Worm (Caenorhabditis elegans) whole organism, mixed stage, embryonic: ENCODE data around the gene C16C10.8.

Experiments
- M03D4.4 ChIP-seq: sonication (generic microtip); optimal IDR thresholded peaks from 2 replicates; lab custom pipeline; 2017; ENCODE audit warnings: mild to moderate bottlenecking, missing genetic modification characterization, missing compliant biosample characterization
- bed-3 ChIP-seq: fragments of 200-800 bp; sonication (Bioruptor generic); optimal IDR thresholded peaks from 3 replicates; lab custom pipeline; 2018; ENCODE audit warnings: mild to moderate bottlenecking, missing genetic modification characterization, moderate library complexity, missing compliant biosample characterization
- ceh-39 ChIP-seq: fragments of 150-350 bp; optimal IDR thresholded peaks from 2 replicates; lab custom pipeline; 2014; ENCODE audit warnings: missing biosample characterization, missing genetic modification characterization
- ceh-43 ChIP-seq: fragments of 200-800 bp; sonication (Bioruptor generic); optimal IDR thresholded peaks from 2 replicates; lab custom pipeline; 2018; ENCODE audit warnings: mild to moderate bottlenecking, missing genetic modification characterization, moderate library complexity, missing compliant biosample characterization
- ces-1 ChIP-seq: fragments of 150-350 bp; optimal IDR thresholded peaks from 2 replicates; lab custom pipeline; 2014; ENCODE audit warnings: missing biosample characterization, missing genetic modification reagents, missing genetic modification characterization
- cnd-1 ChIP-seq: fragments of 200-800 bp; sonication (Bioruptor generic); optimal IDR thresholded peaks from 2 replicates; lab custom pipeline; 2018; ENCODE audit warnings: mild to moderate bottlenecking, missing genetic modification characterization, missing compliant biosample characterization
- drap-1 ChIP-seq: fragments of 200-800 bp; sonication (Bioruptor generic); optimal IDR thresholded peaks from 3 replicates; lab custom pipeline; 2018; ENCODE audit warnings: mild to moderate bottlenecking, missing genetic modification characterization, missing compliant biosample characterization
- elt-1 ChIP-seq: sonication (generic microtip); optimal IDR thresholded peaks from 2 replicates; lab custom pipeline; 2017; ENCODE audit warnings: missing genetic modification characterization, mild to moderate bottlenecking, missing compliant biosample characterization, antibody characterized with exemption, moderate library complexity, borderline replicate concordance; ENCODE audit not compliant: insufficient read depth
- elt-3 ChIP-seq: fragments of 150-350 bp; optimal IDR thresholded peaks from 2 replicates; lab custom pipeline; 2014; ENCODE audit warnings: missing biosample characterization, missing genetic modification characterization
- flh-1 ChIP-seq: fragments of 200-800 bp; sonication (Bioruptor generic); optimal IDR thresholded peaks from 2 replicates; lab custom pipeline; 2018; ENCODE audit warnings: mild to moderate bottlenecking, missing genetic modification characterization, moderate library complexity, missing compliant biosample characterization
- ham-2 ChIP-seq: fragments of 200-800 bp; sonication (Bioruptor generic); optimal IDR thresholded peaks from 2 replicates; lab custom pipeline; 2018; ENCODE audit warnings: mild to moderate bottlenecking, missing genetic modification characterization, missing compliant biosample characterization
- hlh-1 ChIP-seq: fragments of 150-350 bp; optimal IDR thresholded peaks from 2 replicates; lab custom pipeline; 2014; ENCODE audit warnings: missing biosample characterization, missing genetic modification reagents, missing genetic modification characterization
- lin-32 ChIP-seq: fragments of 200-800 bp; sonication (Bioruptor generic); optimal IDR thresholded peaks from 2 replicates; lab custom pipeline; 2018; ENCODE audit warnings: mild to moderate bottlenecking, missing genetic modification characterization, missing compliant biosample characterization
- lsy-2 ChIP-seq: fragments of 150-350 bp; optimal IDR thresholded peaks from 2 replicates; lab custom pipeline; 2014; ENCODE audit warnings: missing biosample characterization, missing genetic modification characterization
- mab-5 ChIP-seq: fragments of 150-350 bp; optimal IDR thresholded peaks from 2 replicates; lab custom pipeline; 2014; ENCODE audit warnings: missing biosample characterization, missing genetic modification characterization
- mep-1 ChIP-seq: fragments of 150-350 bp; optimal IDR thresholded peaks from 2 replicates; lab custom pipeline; 2017; ENCODE audit warnings: missing biosample characterization, missing genetic modification reagents, missing genetic modification characterization, inconsistent platforms
- mls-2 ChIP-seq: sonication (generic microtip); optimal IDR thresholded peaks from 2 replicates; lab custom pipeline; 2016; ENCODE audit warnings: mild to moderate bottlenecking, missing genetic modification characterization, moderate library complexity, missing compliant biosample characterization
- nhr-12 ChIP-seq: fragments of 150-350 bp; optimal IDR thresholded peaks from 2 replicates; lab custom pipeline; 2014; ENCODE audit warnings: missing biosample characterization, missing genetic modification characterization
- nhr-2 ChIP-seq: fragments of 150-350 bp; optimal IDR thresholded peaks from 2 replicates; lab custom pipeline; 2014; ENCODE audit warnings: missing biosample characterization, missing genetic modification characterization
- nhr-237 ChIP-seq: fragments of 150-350 bp; optimal IDR thresholded peaks from 2 replicates; lab custom pipeline; 2014; ENCODE audit warnings: missing biosample characterization, missing genetic modification characterization
- nhr-28 ChIP-seq: fragments of 150-350 bp; optimal IDR thresholded peaks from 2 replicates; lab custom pipeline; 2014; ENCODE audit warnings: missing biosample characterization, missing genetic modification characterization
- nhr-76 ChIP-seq: sonication (generic microtip); optimal IDR thresholded peaks from 2 replicates; lab custom pipeline; 2017; ENCODE audit warnings: missing biosample characterization, missing genetic modification characterization
- pha-4 ChIP-seq: fragments of 150-350 bp; optimal IDR thresholded peaks from 2 replicates; lab custom pipeline; 2018; ENCODE audit warnings: missing biosample characterization, missing genetic modification reagents, missing genetic modification characterization
- sem-2 ChIP-seq: fragments of 200-800 bp; sonication (Bioruptor generic); optimal IDR thresholded peaks from 2 replicates; lab custom pipeline; 2018; ENCODE audit warnings: mild to moderate bottlenecking, missing genetic modification characterization, missing compliant biosample characterization
- snpc-4 ChIP-seq: fragments of 150-350 bp; optimal IDR thresholded peaks from 2 replicates; lab custom pipeline; 2014; ENCODE audit warnings: missing biosample characterization, missing genetic modification characterization
- sptf-1 ChIP-seq: sonication (generic microtip); optimal IDR thresholded peaks from 2 replicates; lab custom pipeline; 2017; ENCODE audit warnings: mild to moderate bottlenecking, missing genetic modification characterization, moderate library complexity, missing compliant biosample characterization
- tbx-8 ChIP-seq: fragments of 200-800 bp; sonication (Bioruptor generic); optimal IDR thresholded peaks from 2 replicates; lab custom pipeline; 2018; ENCODE audit warnings: mild to moderate bottlenecking, missing genetic modification characterization, moderate library complexity, missing compliant biosample characterization
- unc-120 ChIP-seq: sonication (generic microtip); optimal IDR thresholded peaks from 2 replicates; lab custom pipeline; 2017; ENCODE audit warnings: missing genetic modification characterization, missing compliant biosample characterization; ENCODE audit not compliant: poor library complexity, severe bottlenecking
- unc-39 ChIP-seq: fragments of 150-350 bp; optimal IDR thresholded peaks from 2 replicates; lab custom pipeline; 2014; ENCODE audit warnings: missing biosample characterization, missing genetic modification characterization
- unc-62 ChIP-seq: fragments of 150-350 bp; optimal IDR thresholded peaks from 2 replicates; lab custom pipeline; 2014; ENCODE audit warnings: missing biosample characterization, missing genetic modification reagents, missing genetic modification characterization
- zip-8 ChIP-seq: fragments of 150-350 bp; optimal IDR thresholded peaks from 2 replicates; lab custom pipeline; 2014; ENCODE audit warnings: missing biosample characterization, missing genetic modification characterization
- ztf-11 ChIP-seq: fragments of 150-350 bp; optimal IDR thresholded peaks from 2 replicates; lab custom pipeline; 2014; ENCODE audit warnings: missing biosample characterization, missing genetic modification characterization

C16C10.8 gene

DNA sequence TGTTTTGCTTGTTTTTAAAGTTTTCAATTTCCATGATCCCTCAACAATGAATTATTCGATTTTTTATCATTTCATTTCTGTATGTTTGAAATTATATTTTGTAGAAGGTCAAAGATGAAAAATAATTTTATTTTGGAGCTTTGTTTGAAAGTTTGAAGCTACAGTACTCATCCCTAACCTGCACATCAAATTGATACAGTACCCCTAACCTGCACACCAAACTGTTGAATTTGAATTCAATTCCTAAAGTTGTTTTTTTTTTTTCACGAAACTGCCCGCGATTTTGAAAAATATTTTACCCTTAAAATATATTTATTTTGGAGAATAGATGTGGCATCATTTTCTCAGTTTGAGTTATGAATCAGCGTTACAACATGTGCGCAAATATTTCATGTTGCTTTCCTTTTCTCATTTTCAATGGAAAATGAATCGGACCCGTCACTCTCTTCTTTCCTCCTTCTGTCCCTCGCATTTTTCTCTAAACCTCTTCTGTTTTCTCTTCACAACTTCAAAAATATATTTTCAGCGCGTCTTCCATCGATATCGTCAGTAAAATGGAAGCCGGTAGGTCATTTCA is 41.9 kb upstream of the C16C10.8 start, which contains the start of gene R74.8:
R74.8 (plus strand) TSS at position 527 of the 577 bp plus-strand sequence.
- no peak for TF ChIP-seq nhr-28
- TF ChIP-seq zip-8 (tag; lab: Kevin White, UChicago): no peak
- TF ChIP-seq unc-62 (GFP tag; lab: Kevin White, UChicago): peak; percentile 13
- TF ChIP-seq lin-32: no peak
- TF ChIP-seq, all 35 proteins: peak for 1

DNA sequence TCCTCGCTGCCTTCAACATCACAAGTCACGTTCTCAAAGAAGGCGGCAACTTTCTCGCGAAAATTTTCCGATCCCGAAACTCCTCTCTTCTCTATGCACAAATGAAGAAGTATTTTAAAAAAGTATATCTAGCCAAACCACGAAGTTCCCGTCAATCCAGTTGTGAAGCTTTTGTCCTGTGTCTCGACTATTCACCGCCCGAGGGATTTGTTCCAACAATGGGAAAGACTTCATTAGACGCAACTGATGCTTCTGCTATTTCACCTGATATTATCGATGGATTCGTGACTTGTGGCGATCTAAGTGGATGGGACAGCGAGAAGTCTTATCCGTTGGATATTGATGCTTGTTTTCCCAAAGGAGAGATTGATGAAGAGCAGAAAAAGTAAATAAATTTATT is 41.0 kb upstream of the C16C10.8 start:
- TF ChIP-seq bed-3 (GFP tag; lab: Kevin White, UChicago): no peak
- TF ChIP-seq flh-1 (GFP tag; lab: Kevin White, UChicago): no peak
- no peak for TF ChIP-seq sptf-1 (tag; lab: Kevin White, UChicago)
- no peak for TF ChIP-seq unc-39 (tag; lab: Kevin White, UChicago)
- no peak for TF ChIP-seq nhr-2 (tag; lab: Kevin White, UChicago)
- TF ChIP-seq mep-1: no peak
- TF ChIP-seq nhr-12: no peak
- no peak for TF ChIP-seq hlh-1 (tag; lab: Kevin White, UChicago)
- no peak for TF ChIP-seq elt-1 (tag; lab: Kevin White, UChicago)
- TF ChIP-seq sem-2: no peak
- TF ChIP-seq pha-4 (tag; lab: Kevin White, UChicago): no peak
- TF ChIP-seq cnd-1 (tag; lab: Kevin White, UChicago): no peak
- no peak for TF ChIP-seq ceh-43 (GFP tag; lab: Kevin White, UChicago)
- TF ChIP-seq M03D4.4 (tag; lab: Kevin White, UChicago): no peak
- no peak for TF ChIP-seq elt-3
- TF ChIP-seq unc-120 (tag; lab: Kevin White, UChicago): no peak
- no peak for TF ChIP-seq snpc-4
- TF ChIP-seq mls-2 (tag; lab: Kevin White, UChicago): no peak
- TF ChIP-seq, all 35 proteins: peak for 0

DNA sequence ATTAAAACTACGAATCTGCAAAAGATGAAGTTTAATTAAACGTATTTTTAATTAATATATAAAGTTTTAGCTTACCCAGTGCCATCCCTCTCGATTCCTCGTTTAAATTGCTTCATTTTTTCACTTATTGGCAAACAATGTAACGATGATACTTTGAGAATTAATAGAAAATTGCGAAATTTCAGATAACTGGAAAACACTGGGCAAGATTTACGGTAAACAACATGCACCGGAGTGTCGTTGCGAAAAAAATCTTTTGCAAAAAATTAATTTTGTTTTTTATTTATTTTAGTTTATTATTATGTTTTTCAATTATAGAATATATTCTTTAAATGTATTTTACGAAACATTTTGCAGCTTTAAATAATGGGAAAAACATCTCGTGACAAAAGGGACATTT is 40.1 kb upstream of the C16C10.8 start, which contains the start of the genes pelo-1 and R74.7:
pelo-1 (minus strand) TSS at position 151 of the 400 bp plus-strand sequence.
R74.7 (plus strand) TSS at position 358 of the 400 bp plus-strand sequence.
- TF ChIP-seq ces-1 (GFP tag; lab: Kevin White, UChicago) (peak; percentile 14), sem-2 (no peak)
- TF ChIP-seq, all 35 proteins: peak for 1

DNA sequence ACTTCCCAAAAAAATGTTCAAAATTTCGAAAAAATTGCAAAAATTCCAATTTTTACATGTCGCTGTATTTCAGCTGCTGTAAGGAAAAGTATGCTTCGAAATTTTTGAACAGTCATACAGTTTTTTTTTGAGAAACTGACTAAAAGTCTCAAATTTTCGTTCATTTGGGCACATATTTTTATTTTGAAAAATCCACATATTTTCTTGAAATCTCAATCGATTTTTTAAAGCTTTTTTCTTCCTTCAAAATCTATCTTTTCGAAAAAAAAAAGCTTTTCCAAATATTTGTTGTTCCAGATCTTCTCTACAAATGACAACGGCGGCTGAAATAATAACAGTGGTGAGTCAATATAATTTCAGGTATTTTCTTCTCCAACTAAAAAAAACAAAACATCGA is 33.0 kb upstream of the C16C10.8 start, which contains the start of gene asd-1:
asd-1 (plus strand) TSS at position 298 of the 397 bp plus-strand sequence.
- no peak for TF ChIP-seq ceh-39 (tag; lab: Kevin White, UChicago)
- TF ChIP-seq lin-32: no peak
- no peak for TF ChIP-seq pha-4 (tag; lab: Kevin White, UChicago)
- no peak for TF ChIP-seq ztf-11 (tag; lab: Kevin White, UChicago)
- no peak for TF ChIP-seq tbx-8 (GFP tag; lab: Kevin White, UChicago)
- no peak for TF ChIP-seq unc-62 (GFP tag; lab: Kevin White, UChicago)
- no peak for TF ChIP-seq hlh-1 (tag; lab: Kevin White, UChicago)
- TF ChIP-seq nhr-237 (tag; lab: Kevin White, UChicago): no peak
- TF ChIP-seq mab-5 (tag; lab: Kevin White, UChicago): no peak

DNA sequence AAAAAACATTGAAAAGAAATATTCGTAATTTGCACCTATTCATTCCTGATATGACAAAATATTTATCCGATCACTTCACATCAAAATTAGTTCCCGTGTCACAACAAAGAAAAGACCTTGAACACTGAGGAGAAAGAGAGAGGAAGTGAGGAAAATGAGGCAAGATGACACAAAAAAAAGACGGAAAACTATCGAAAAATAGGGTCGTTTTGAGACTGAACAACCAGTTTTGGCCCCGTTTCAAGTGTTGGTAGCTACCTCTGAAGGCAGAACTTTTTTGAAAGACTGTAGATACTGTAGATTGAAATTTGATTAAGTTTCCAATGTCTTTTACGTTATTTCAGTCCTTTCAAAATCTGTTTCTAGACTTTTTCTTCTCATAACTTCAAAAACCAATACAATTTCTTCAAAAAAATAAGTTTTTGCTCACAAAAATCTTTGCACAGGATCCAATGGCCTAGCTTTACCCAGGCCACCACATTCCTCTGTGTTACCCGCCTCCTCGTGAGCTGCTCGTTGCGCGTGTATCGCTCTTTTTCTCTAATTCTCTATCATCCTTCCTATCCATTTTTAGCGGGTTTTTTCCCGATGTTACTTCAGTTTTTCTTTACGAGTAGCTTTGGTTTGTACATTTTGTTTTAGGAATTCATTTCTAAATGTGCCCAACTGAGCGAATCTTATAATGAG is 32.5 kb upstream of the C16C10.8 start:
- TF ChIP-seq tbx-8 (GFP tag; lab: Kevin White, UChicago): no peak
- TF ChIP-seq elt-3: no peak
- TF ChIP-seq nhr-2 (tag; lab: Kevin White, UChicago): no peak
- TF ChIP-seq ztf-11 (tag; lab: Kevin White, UChicago): no peak
- TF ChIP-seq ces-1 (GFP tag; lab: Kevin White, UChicago): peak; percentile 15
- TF ChIP-seq elt-1 (tag; lab: Kevin White, UChicago): no peak
- no peak for TF ChIP-seq ham-2 (GFP tag; lab: Kevin White, UChicago)
- TF ChIP-seq ceh-39 (tag; lab: Kevin White, UChicago): peak; percentile 22
- no peak for TF ChIP-seq cnd-1 (tag; lab: Kevin White, UChicago)
- TF ChIP-seq M03D4.4 (tag; lab: Kevin White, UChicago): no peak
- peak; percentile 37 for TF ChIP-seq mep-1
- no peak for TF ChIP-seq unc-39 (tag; lab: Kevin White, UChicago)
- TF ChIP-seq pha-4 (tag; lab: Kevin White, UChicago): no peak
- TF ChIP-seq nhr-12: no peak
- no peak for TF ChIP-seq nhr-76 (tag; lab: Kevin White, UChicago)
- TF ChIP-seq flh-1 (GFP tag; lab: Kevin White, UChicago): no peak
- TF ChIP-seq mls-2 (tag; lab: Kevin White, UChicago): peak; percentile 4
- peak; percentile 88 for TF ChIP-seq unc-120 (tag; lab: Kevin White, UChicago)
- TF ChIP-seq nhr-237 (tag; lab: Kevin White, UChicago): peak; percentile 5
- TF ChIP-seq lsy-2 (tag; lab: Kevin White, UChicago): peak; percentile 50
- no peak for TF ChIP-seq drap-1 (GFP tag; lab: Kevin White, UChicago)
- no peak for TF ChIP-seq zip-8 (tag; lab: Kevin White, UChicago)
